Worm (Caenorhabditis elegans) whole organism, young adult: Measurements from ENCODE around the gene tub-1.

ENCODE experiments used
- B0035.1 ChIP-seq: sonication (generic microtip); optimal IDR thresholded peaks from 2 replicates; lab custom pipeline; 2016; ENCODE audit warnings: missing genetic modification characterization, mild to moderate bottlenecking, missing compliant biosample characterization, missing genotype, missing genetic modification reagents
- D2030.7 ChIP-seq: fragments of 200-800 bp; sonication (Bioruptor generic); IDR thresholded peaks from 2 replicates; pipeline ENCODE4 v1.3.6; 2022; ENCODE audit warnings: missing genetic modification reagents, missing genetic modification characterization, missing compliant biosample characterization
- F33H1.4 ChIP-seq: fragments of 200-800 bp; sonication (Bioruptor generic); IDR thresholded peaks from 2 replicates; pipeline ENCODE4 v1.3.6; 2022; ENCODE audit warnings: missing genetic modification reagents, missing genetic modification characterization, missing compliant biosample characterization
- F49E8.2 ChIP-seq: sonication (generic microtip); optimal IDR thresholded peaks from 3 replicates; lab custom pipeline; 2017; ENCODE audit warnings: missing genetic modification characterization, mild to moderate bottlenecking, missing compliant biosample characterization, antibody characterized with exemption, moderate library complexity; ENCODE audit not compliant: insufficient read depth
- akir-1 ChIP-seq: fragments of 200-800 bp; sonication (Bioruptor generic); optimal IDR thresholded peaks from 2 replicates; lab custom pipeline; 2018; ENCODE audit warnings: mild to moderate bottlenecking, missing genetic modification characterization, moderate library complexity, missing compliant biosample characterization
- aptf-3 ChIP-seq: fragments of 200-800 bp; sonication (Bioruptor generic); IDR thresholded peaks from 2 replicates; pipeline ENCODE4 v1.3.6; 2022; ENCODE audit warnings: missing genetic modification characterization, missing compliant biosample characterization
- ceh-27 ChIP-seq: fragments of 200-800 bp; sonication (Bioruptor generic); optimal IDR thresholded peaks from 2 replicates; lab custom pipeline; 2018; ENCODE audit warnings: mild to moderate bottlenecking, missing genetic modification characterization, moderate library complexity, missing compliant biosample characterization
- ceh-79 ChIP-seq: sonication (generic microtip); optimal IDR thresholded peaks from 2 replicates; lab custom pipeline; 2017; ENCODE audit warnings: mild to moderate bottlenecking, missing genetic modification characterization, missing compliant biosample characterization
- chd-7 ChIP-seq: sonication (generic microtip); optimal IDR thresholded peaks from 2 replicates; lab custom pipeline; 2016; ENCODE audit warnings: mild to moderate bottlenecking, missing genetic modification characterization, moderate library complexity, missing compliant biosample characterization
- die-1 ChIP-seq: sonication (generic microtip); optimal IDR thresholded peaks from 2 replicates; lab custom pipeline; 2016; ENCODE audit warnings: missing genotype, mild to moderate bottlenecking, missing genetic modification characterization, missing compliant biosample characterization
- dox-1 ChIP-seq: fragments of 200-800 bp; sonication (Bioruptor generic); IDR thresholded peaks from 2 replicates; pipeline ENCODE4 v1.3.6; 2022; ENCODE audit warnings: missing genetic modification reagents, missing genetic modification characterization, missing compliant biosample characterization
- egl-18 ChIP-seq: fragments of 200-800 bp; sonication (Bioruptor generic); IDR thresholded peaks from 2 replicates; pipeline ENCODE4 v1.3.6; 2022; ENCODE audit warnings: missing genetic modification reagents, missing genetic modification characterization, missing compliant biosample characterization
- egl-44 ChIP-seq: fragments of 200-800 bp; sonication (Bioruptor generic); IDR thresholded peaks from 2 replicates; pipeline ENCODE4 v1.3.6; 2022; ENCODE audit warnings: missing genetic modification reagents, missing genetic modification characterization, missing compliant biosample characterization
- ets-4 ChIP-seq: fragments of 200-800 bp; sonication (Bioruptor generic); optimal IDR thresholded peaks from 2 replicates; lab custom pipeline; 2018; ENCODE audit warnings: mild to moderate bottlenecking, missing genetic modification characterization, missing compliant biosample characterization
- gei-17 ChIP-seq: fragments of 200-800 bp; sonication (Bioruptor generic); optimal IDR thresholded peaks from 2 replicates; lab custom pipeline; 2018; ENCODE audit warnings: mild to moderate bottlenecking, missing genetic modification characterization, missing compliant biosample characterization
- hlh-26 ChIP-seq: fragments of 200-800 bp; sonication (Bioruptor generic); conservative IDR thresholded peaks from 2 replicates; pipeline ENCODE4 v1.3.6; 2022; ENCODE audit warnings: missing genetic modification reagents, missing genetic modification characterization, missing compliant biosample characterization
- lag-1 ChIP-seq: fragments of 200-800 bp; sonication (Bioruptor generic); IDR thresholded peaks from 2 replicates; pipeline ENCODE4 v1.3.6; 2022; ENCODE audit warnings: missing genetic modification reagents, missing genetic modification characterization, missing compliant biosample characterization
- lin-26 ChIP-seq: fragments of 200-800 bp; sonication (Bioruptor generic); IDR thresholded peaks from 2 replicates; pipeline ENCODE4 v1.3.6; 2022; ENCODE audit warnings: missing genetic modification reagents, missing genetic modification characterization, missing compliant biosample characterization
- lir-1 ChIP-seq: fragments of 200-800 bp; sonication (Bioruptor generic); conservative IDR thresholded peaks from 2 replicates; pipeline ENCODE4 v1.3.6; 2022; ENCODE audit warnings: missing genetic modification reagents, missing genetic modification characterization, missing compliant biosample characterization
- lsl-1 ChIP-seq: fragments of 200-800 bp; sonication (Bioruptor generic); optimal IDR thresholded peaks from 2 replicates; lab custom pipeline; 2018; ENCODE audit warnings: mild to moderate bottlenecking, missing genetic modification characterization, moderate library complexity, missing compliant biosample characterization
- lsy-27 ChIP-seq: sonication (generic microtip); optimal IDR thresholded peaks from 2 replicates; lab custom pipeline; 2017; ENCODE audit warnings: missing genetic modification characterization, mild to moderate bottlenecking, missing compliant biosample characterization, antibody characterized with exemption, missing genotype, borderline replicate concordance; ENCODE audit not compliant: insufficient read depth
- madf-6 ChIP-seq: fragments of 200-800 bp; sonication (Bioruptor generic); IDR thresholded peaks from 2 replicates; pipeline ENCODE4 v1.3.6; 2022; ENCODE audit warnings: missing genetic modification reagents, missing genetic modification characterization, missing compliant biosample characterization
- mcd-1 ChIP-seq: fragments of 200-800 bp; sonication (Bioruptor generic); IDR thresholded peaks from 2 replicates; pipeline ENCODE4 v1.3.6; 2022; ENCODE audit warnings: missing genetic modification reagents, missing genetic modification characterization, missing compliant biosample characterization
- nfya-1 ChIP-seq: sonication (generic microtip); optimal IDR thresholded peaks from 2 replicates; lab custom pipeline; 2017; ENCODE audit warnings: antibody characterized with exemption, missing compliant biosample characterization, missing genetic modification characterization, borderline replicate concordance; ENCODE audit not compliant: insufficient read depth
- nfyb-1 ChIP-seq: fragments of 200-800 bp; sonication (Bioruptor generic); IDR thresholded peaks from 2 replicates; pipeline ENCODE4 v1.3.6; 2022; ENCODE audit warnings: missing genetic modification reagents, missing genetic modification characterization, missing compliant biosample characterization
- nhr-120 ChIP-seq: fragments of 200-800 bp; sonication (Bioruptor generic); IDR thresholded peaks from 2 replicates; pipeline ENCODE4 v1.3.6; 2022; ENCODE audit warnings: missing genetic modification characterization, missing compliant biosample characterization
- nhr-80 ChIP-seq: sonication (generic microtip); optimal IDR thresholded peaks from 2 replicates; lab custom pipeline; 2016; ENCODE audit warnings: missing genetic modification characterization, missing compliant biosample characterization
- pha-4 ChIP-seq: fragments of 150-350 bp; sonication (generic microtip); optimal IDR thresholded peaks from 2 replicates; lab custom pipeline; 2014; ENCODE audit warnings: missing biosample characterization, missing genetic modification reagents, missing genetic modification characterization
- rcor-1 ChIP-seq: fragments of 200-800 bp; sonication (Bioruptor generic); IDR thresholded peaks from 2 replicates; pipeline ENCODE4 v1.3.6; 2022; ENCODE audit warnings: missing genetic modification reagents, missing genetic modification characterization, missing compliant biosample characterization
- sea-2 ChIP-seq: fragments of 200-800 bp; sonication (Bioruptor generic); IDR thresholded peaks from 2 replicates; pipeline ENCODE4 v1.3.6; 2022; ENCODE audit warnings: missing genetic modification characterization, missing compliant biosample characterization
- unc-62 ChIP-seq: fragments of 150-350 bp; optimal IDR thresholded peaks from 2 replicates; lab custom pipeline; 2014; ENCODE audit warnings: missing biosample characterization, missing genetic modification reagents, missing genetic modification characterization
- xnd-1 ChIP-seq: sonication (generic microtip); optimal IDR thresholded peaks from 2 replicates; lab custom pipeline; 2016; ENCODE audit warnings: missing genotype, missing genetic modification reagents, missing genetic modification characterization, missing compliant biosample characterization
- zfh-2 ChIP-seq: fragments of 200-800 bp; sonication (Bioruptor generic); conservative IDR thresholded peaks from 2 replicates; pipeline ENCODE4 v1.3.6; 2022; ENCODE audit warnings: missing genetic modification reagents, missing genetic modification characterization, missing compliant biosample characterization

The tub-1 gene

ce11 chrII:8128273-8129039 is 28.3 kb downstream of the tub-1 start (continued):
- peak; percentile 99 for TF ChIP-seq zfh-2 (GFP tag; lab: Robert Waterston, UW)
- peak; percentile 52 for TF ChIP-seq unc-62 (GFP tag; lab: Kevin White, UChicago)
- 0 out of 2 replicates have a peak, but pooled peaks have one; percentile 40 for TF ChIP-seq aptf-3 (GFP tag; lab: Robert Waterston, UW)
- TF ChIP-seq dox-1 (GFP tag; lab: Robert Waterston, UW) = peak; percentile 65
- peak; percentile 25 for TF ChIP-seq ceh-27
- 0 out of 2 replicates have a peak, but pooled peaks have one; percentile 10 for TF ChIP-seq egl-44 (GFP tag; lab: Robert Waterston, UW)
- TF ChIP-seq lsy-27 (tag; lab: Kevin White, UChicago) = no peak
- peak; percentile 38; the same call in 1 of the 2 replicates for TF ChIP-seq mcd-1 (GFP tag; lab: Robert Waterston, UW)
- TF ChIP-seq ceh-79 (tag; lab: Kevin White, UChicago) = no peak
- TF ChIP-seq nhr-80 (tag; lab: Kevin White, UChicago) = peak; percentile 37
- 0 out of 2 replicates have a peak, but pooled peaks have one; percentile 12 for TF ChIP-seq rcor-1 (GFP tag; lab: Robert Waterston, UW)
- no peak for TF ChIP-seq madf-6

DNA sequence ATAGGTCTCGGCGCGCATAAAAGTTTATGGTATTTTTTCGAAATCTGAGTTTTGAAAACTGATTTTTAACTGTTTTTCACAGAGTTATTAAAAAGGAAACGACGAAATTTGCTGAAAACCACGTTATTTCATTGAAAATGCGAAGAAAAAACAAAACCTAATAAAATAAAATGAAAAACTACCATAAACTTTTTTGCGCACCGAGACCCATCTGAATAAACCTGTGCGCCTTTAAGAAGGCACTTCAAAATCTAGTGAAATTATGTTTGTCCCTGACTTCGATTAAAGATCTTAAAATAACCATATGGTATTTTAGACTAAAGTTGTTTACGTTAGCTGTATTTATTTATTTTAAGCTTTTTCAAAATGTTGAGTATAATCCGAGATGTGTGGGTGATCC is 29.0 kb downstream of the tub-1 start:
- no peak for TF ChIP-seq nhr-120 (GFP tag; lab: Robert Waterston, UW)
- TF ChIP-seq nfya-1 (tag; lab: Kevin White, UChicago) = no peak
- TF ChIP-seq lag-1 (GFP tag; lab: Robert Waterston, UW) = no peak
- TF ChIP-seq hlh-26 (GFP tag; lab: Robert Waterston, UW) = no peak
- no peak for TF ChIP-seq sea-2 (GFP tag; lab: Robert Waterston, UW)
- no peak for TF ChIP-seq lir-1 (GFP tag; lab: Robert Waterston, UW)
- TF ChIP-seq chd-7 (tag; lab: Kevin White, UChicago) = no peak
- peak; percentile 55 for TF ChIP-seq xnd-1 (tag; lab: Kevin White, UChicago)
- no peak for TF ChIP-seq rcor-1 (GFP tag; lab: Robert Waterston, UW)
- no peak for TF ChIP-seq lin-26 (GFP tag; lab: Robert Waterston, UW)
- TF ChIP-seq B0035.1 (tag; lab: Kevin White, UChicago) = no peak
- no peak for TF ChIP-seq D2030.7 (GFP tag; lab: Robert Waterston, UW)
- TF ChIP-seq egl-18 = no peak
- TF ChIP-seq akir-1 (GFP tag; lab: Kevin White, UChicago) = no peak
- peak; percentile 63 for TF ChIP-seq F33H1.4 (GFP tag; lab: Robert Waterston, UW)
- peak; percentile 70 for TF ChIP-seq lsl-1 (GFP tag; lab: Kevin White, UChicago)
- no peak for TF ChIP-seq gei-17
- no peak for TF ChIP-seq pha-4
- TF ChIP-seq F49E8.2 = no peak

ce11 chrII:8127290-8127689 is 29.5 kb downstream of the tub-1 start:
- no peak for TF ChIP-seq nfya-1 (tag; lab: Kevin White, UChicago)
- no peak for TF ChIP-seq die-1
- peak; percentile 73 for TF ChIP-seq ets-4 (GFP tag; lab: Kevin White, UChicago)
- 0 out of 2 replicates have a peak, but pooled peaks have one; percentile 14 for TF ChIP-seq nfyb-1 (GFP tag; lab: Robert Waterston, UW)
- no peak for TF ChIP-seq D2030.7 (GFP tag; lab: Robert Waterston, UW)
- TF ChIP-seq nhr-80 (tag; lab: Kevin White, UChicago) = peak; percentile 95
- TF ChIP-seq unc-62 (GFP tag; lab: Kevin White, UChicago) = no peak
